Worm (Caenorhabditis elegans) whole organism, L4/young adult: ENCODE measurements around the gene rpl-6.

Experiments used
- W03F9.2 ChIP-seq: fragments of 150-350 bp; optimal IDR thresholded peaks from 2 replicates; lab custom pipeline; 2014; ENCODE audit warnings: missing biosample characterization, missing genetic modification characterization
- dao-5 ChIP-seq: sonication (generic microtip); optimal IDR thresholded peaks from 2 replicates; lab custom pipeline; 2016; ENCODE audit warnings: missing genotype, missing genetic modification characterization, moderate library complexity, missing compliant biosample characterization
- him-1 ChIP-seq: sonication (generic microtip); optimal IDR thresholded peaks from 2 replicates; lab custom pipeline; 2016; ENCODE audit warnings: missing genotype, missing genetic modification reagents, missing genetic modification characterization, missing compliant biosample characterization

DNA sequence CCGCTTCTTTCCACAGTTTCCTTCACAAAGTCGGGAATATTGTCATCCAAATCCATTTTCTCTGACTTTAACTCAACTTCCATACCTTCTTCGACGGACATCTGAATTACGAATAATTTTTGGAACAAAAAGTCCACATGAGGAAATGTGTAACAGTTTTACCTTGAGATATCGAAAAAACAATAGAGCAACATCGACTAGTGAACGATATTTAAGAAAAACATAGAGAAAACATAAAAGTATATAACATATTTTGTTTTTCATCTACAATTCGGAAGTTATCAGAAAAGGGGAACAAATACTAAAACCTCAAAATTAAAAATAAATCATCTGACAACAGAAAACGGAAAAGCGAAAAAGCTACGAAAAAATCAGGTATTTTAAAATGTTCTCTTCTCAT lies 24.5 kb downstream of the rpl-6 start, which contains the start of gene adr-2:
- TF ChIP-seq dao-5 (tag; lab: Kevin White, UChicago) (no peak), W03F9.2 (tag; lab: Kevin White, UChicago) (no peak), him-1 (tag; lab: Kevin White, UChicago) (no peak)
